Worm (Caenorhabditis elegans) whole organism, mixed stage, embryonic: Measurements from ENCODE around the gene gex-3.

Experiments
- M03D4.4 ChIP-seq: sonication (generic microtip); optimal IDR thresholded peaks from 2 replicates; lab custom pipeline; 2017; ENCODE audit warnings: mild to moderate bottlenecking, missing genetic modification characterization, missing compliant biosample characterization
- bed-3 ChIP-seq: fragments of 200-800 bp; sonication (Bioruptor generic); optimal IDR thresholded peaks from 3 replicates; lab custom pipeline; 2018; ENCODE audit warnings: mild to moderate bottlenecking, missing genetic modification characterization, moderate library complexity, missing compliant biosample characterization
- blmp-1 ChIP-seq: fragments of 150-350 bp; optimal IDR thresholded peaks from 2 replicates; lab custom pipeline; 2014; ENCODE audit warnings: missing biosample characterization, missing genetic modification characterization
- ceh-39 ChIP-seq: fragments of 150-350 bp; optimal IDR thresholded peaks from 2 replicates; lab custom pipeline; 2014; ENCODE audit warnings: missing biosample characterization, missing genetic modification characterization
- ceh-43 ChIP-seq: fragments of 200-800 bp; sonication (Bioruptor generic); optimal IDR thresholded peaks from 2 replicates; lab custom pipeline; 2018; ENCODE audit warnings: mild to moderate bottlenecking, missing genetic modification characterization, moderate library complexity, missing compliant biosample characterization
- ceh-83 ChIP-seq: fragments of 200-800 bp; sonication (Bioruptor generic); optimal IDR thresholded peaks from 2 replicates; lab custom pipeline; 2018; ENCODE audit warnings: mild to moderate bottlenecking, missing genetic modification characterization, missing compliant biosample characterization
- ces-1 ChIP-seq: fragments of 150-350 bp; optimal IDR thresholded peaks from 2 replicates; lab custom pipeline; 2014; ENCODE audit warnings: missing biosample characterization, missing genetic modification reagents, missing genetic modification characterization
- cnd-1 ChIP-seq: fragments of 200-800 bp; sonication (Bioruptor generic); optimal IDR thresholded peaks from 2 replicates; lab custom pipeline; 2018; ENCODE audit warnings: mild to moderate bottlenecking, missing genetic modification characterization, missing compliant biosample characterization
- drap-1 ChIP-seq: fragments of 200-800 bp; sonication (Bioruptor generic); optimal IDR thresholded peaks from 3 replicates; lab custom pipeline; 2018; ENCODE audit warnings: mild to moderate bottlenecking, missing genetic modification characterization, missing compliant biosample characterization
- elt-1 ChIP-seq: sonication (generic microtip); optimal IDR thresholded peaks from 2 replicates; lab custom pipeline; 2017; ENCODE audit warnings: missing genetic modification characterization, mild to moderate bottlenecking, missing compliant biosample characterization, antibody characterized with exemption, moderate library complexity, borderline replicate concordance; ENCODE audit not compliant: insufficient read depth
- elt-3 ChIP-seq: fragments of 150-350 bp; optimal IDR thresholded peaks from 2 replicates; lab custom pipeline; 2014; ENCODE audit warnings: missing biosample characterization, missing genetic modification characterization
- flh-1 ChIP-seq: fragments of 200-800 bp; sonication (Bioruptor generic); optimal IDR thresholded peaks from 2 replicates; lab custom pipeline; 2018; ENCODE audit warnings: mild to moderate bottlenecking, missing genetic modification characterization, moderate library complexity, missing compliant biosample characterization
- ham-2 ChIP-seq: fragments of 200-800 bp; sonication (Bioruptor generic); optimal IDR thresholded peaks from 2 replicates; lab custom pipeline; 2018; ENCODE audit warnings: mild to moderate bottlenecking, missing genetic modification characterization, missing compliant biosample characterization
- hlh-1 ChIP-seq: fragments of 150-350 bp; optimal IDR thresholded peaks from 2 replicates; lab custom pipeline; 2014; ENCODE audit warnings: missing biosample characterization, missing genetic modification reagents, missing genetic modification characterization
- lin-13 ChIP-seq: fragments of 150-350 bp; optimal IDR thresholded peaks from 2 replicates; lab custom pipeline; 2014; ENCODE audit warnings: missing biosample characterization, missing genetic modification characterization
- lin-32 ChIP-seq: fragments of 200-800 bp; sonication (Bioruptor generic); optimal IDR thresholded peaks from 2 replicates; lab custom pipeline; 2018; ENCODE audit warnings: mild to moderate bottlenecking, missing genetic modification characterization, missing compliant biosample characterization
- lsy-2 ChIP-seq: fragments of 150-350 bp; optimal IDR thresholded peaks from 2 replicates; lab custom pipeline; 2014; ENCODE audit warnings: missing biosample characterization, missing genetic modification characterization
- mab-5 ChIP-seq: fragments of 150-350 bp; optimal IDR thresholded peaks from 2 replicates; lab custom pipeline; 2014; ENCODE audit warnings: missing biosample characterization, missing genetic modification characterization
- mep-1 ChIP-seq: fragments of 150-350 bp; optimal IDR thresholded peaks from 2 replicates; lab custom pipeline; 2017; ENCODE audit warnings: missing biosample characterization, missing genetic modification reagents, missing genetic modification characterization, inconsistent platforms
- mls-2 ChIP-seq: sonication (generic microtip); optimal IDR thresholded peaks from 2 replicates; lab custom pipeline; 2016; ENCODE audit warnings: mild to moderate bottlenecking, missing genetic modification characterization, moderate library complexity, missing compliant biosample characterization
- nhr-12 ChIP-seq: fragments of 150-350 bp; optimal IDR thresholded peaks from 2 replicates; lab custom pipeline; 2014; ENCODE audit warnings: missing biosample characterization, missing genetic modification characterization
- nhr-2 ChIP-seq: fragments of 150-350 bp; optimal IDR thresholded peaks from 2 replicates; lab custom pipeline; 2014; ENCODE audit warnings: missing biosample characterization, missing genetic modification characterization
- nhr-237 ChIP-seq: fragments of 150-350 bp; optimal IDR thresholded peaks from 2 replicates; lab custom pipeline; 2014; ENCODE audit warnings: missing biosample characterization, missing genetic modification characterization
- nhr-28 ChIP-seq: fragments of 150-350 bp; optimal IDR thresholded peaks from 2 replicates; lab custom pipeline; 2014; ENCODE audit warnings: missing biosample characterization, missing genetic modification characterization
- nhr-76 ChIP-seq: sonication (generic microtip); optimal IDR thresholded peaks from 2 replicates; lab custom pipeline; 2017; ENCODE audit warnings: missing biosample characterization, missing genetic modification characterization
- pha-4 ChIP-seq: fragments of 150-350 bp; optimal IDR thresholded peaks from 2 replicates; lab custom pipeline; 2018; ENCODE audit warnings: missing biosample characterization, missing genetic modification reagents, missing genetic modification characterization
- sem-2 ChIP-seq: fragments of 200-800 bp; sonication (Bioruptor generic); optimal IDR thresholded peaks from 2 replicates; lab custom pipeline; 2018; ENCODE audit warnings: mild to moderate bottlenecking, missing genetic modification characterization, missing compliant biosample characterization
- snpc-4 ChIP-seq: fragments of 150-350 bp; optimal IDR thresholded peaks from 2 replicates; lab custom pipeline; 2014; ENCODE audit warnings: missing biosample characterization, missing genetic modification characterization
- sptf-1 ChIP-seq: sonication (generic microtip); optimal IDR thresholded peaks from 2 replicates; lab custom pipeline; 2017; ENCODE audit warnings: mild to moderate bottlenecking, missing genetic modification characterization, moderate library complexity, missing compliant biosample characterization
- tbx-8 ChIP-seq: fragments of 200-800 bp; sonication (Bioruptor generic); optimal IDR thresholded peaks from 2 replicates; lab custom pipeline; 2018; ENCODE audit warnings: mild to moderate bottlenecking, missing genetic modification characterization, moderate library complexity, missing compliant biosample characterization
- unc-120 ChIP-seq: sonication (generic microtip); optimal IDR thresholded peaks from 2 replicates; lab custom pipeline; 2017; ENCODE audit warnings: missing genetic modification characterization, missing compliant biosample characterization; ENCODE audit not compliant: poor library complexity, severe bottlenecking
- unc-39 ChIP-seq: fragments of 150-350 bp; optimal IDR thresholded peaks from 2 replicates; lab custom pipeline; 2014; ENCODE audit warnings: missing biosample characterization, missing genetic modification characterization
- unc-62 ChIP-seq: fragments of 150-350 bp; optimal IDR thresholded peaks from 2 replicates; lab custom pipeline; 2014; ENCODE audit warnings: missing biosample characterization, missing genetic modification reagents, missing genetic modification characterization
- zip-8 ChIP-seq: fragments of 150-350 bp; optimal IDR thresholded peaks from 2 replicates; lab custom pipeline; 2014; ENCODE audit warnings: missing biosample characterization, missing genetic modification characterization
- ztf-11 ChIP-seq: fragments of 150-350 bp; optimal IDR thresholded peaks from 2 replicates; lab custom pipeline; 2014; ENCODE audit warnings: missing biosample characterization, missing genetic modification characterization

Gene gex-3

ce11 chrIV:12371879-12372278, 32.4 kb upstream of the gex-3 start, which contains the start of gene wdr-46:
Gene wdr-46 (plus strand): TSS chrIV:12372253.
- TF ChIP-seq pha-4 (tag; lab: Kevin White, UChicago) (peak; percentile 36), ces-1 (GFP tag; lab: Kevin White, UChicago) (peak; percentile 86), nhr-76 (tag; lab: Kevin White, UChicago) (no peak), nhr-237 (tag; lab: Kevin White, UChicago) (peak; percentile 58), lsy-2 (tag; lab: Kevin White, UChicago) (peak; percentile 99), sem-2 (GFP tag; lab: Kevin White, UChicago) (no peak), mls-2 (tag; lab: Kevin White, UChicago) (no peak), ztf-11 (tag; lab: Kevin White, UChicago) (no peak), bed-3 (GFP tag; lab: Kevin White, UChicago) (no peak), zip-8 (tag; lab: Kevin White, UChicago) (no peak), nhr-12 (no peak), elt-1 (tag; lab: Kevin White, UChicago) (no peak), hlh-1 (tag; lab: Kevin White, UChicago) (no peak), unc-39 (tag; lab: Kevin White, UChicago) (no peak), drap-1 (GFP tag; lab: Kevin White, UChicago) (no peak), nhr-28 (tag; lab: Kevin White, UChicago) (no peak), unc-120 (tag; lab: Kevin White, UChicago) (no peak), lin-13 (tag; lab: Kevin White, UChicago) (peak; percentile 40), ceh-83 (GFP tag; lab: Kevin White, UChicago) (peak; percentile 42), elt-3 (tag; lab: Kevin White, UChicago) (no peak), snpc-4 (no peak), ceh-43 (GFP tag; lab: Kevin White, UChicago) (peak; percentile 31), unc-62 (GFP tag; lab: Kevin White, UChicago) (peak; percentile 29), lin-32 (GFP tag; lab: Kevin White, UChicago) (no peak), nhr-2 (tag; lab: Kevin White, UChicago) (peak; percentile 19), flh-1 (no peak), ceh-39 (peak; percentile 8), sptf-1 (tag; lab: Kevin White, UChicago) (peak; percentile 53), mab-5 (tag; lab: Kevin White, UChicago) (no peak), cnd-1 (tag; lab: Kevin White, UChicago) (peak; percentile 25), blmp-1 (no peak), mep-1 (peak; percentile 82), M03D4.4 (tag; lab: Kevin White, UChicago) (peak; percentile 10), tbx-8 (GFP tag; lab: Kevin White, UChicago) (no peak), ham-2 (no peak)

- TF ChIP-seq bed-3 (GFP tag; lab: Kevin White, UChicago) (no peak), mls-2 (tag; lab: Kevin White, UChicago) (no peak), ceh-39 (peak; percentile 36), nhr-2 (tag; lab: Kevin White, UChicago) (peak; percentile 80), ceh-43 (GFP tag; lab: Kevin White, UChicago) (no peak), nhr-76 (tag; lab: Kevin White, UChicago) (no peak), M03D4.4 (tag; lab: Kevin White, UChicago) (no peak), tbx-8 (GFP tag; lab: Kevin White, UChicago) (no peak), ces-1 (GFP tag; lab: Kevin White, UChicago) (no peak), hlh-1 (tag; lab: Kevin White, UChicago) (no peak)
Measured at ce11 chrIV:12376021-12376420, 28.2 kb upstream of the gex-3 start, which contains the start of gene atz-1. Gene atz-1 (minus strand): TSS chrIV:12376121.

ce11 chrIV:12378919-12379318, 25.3 kb upstream of the gex-3 start:
- TF ChIP-seq unc-62 (GFP tag; lab: Kevin White, UChicago) (no peak), tbx-8 (GFP tag; lab: Kevin White, UChicago) (no peak), sem-2 (GFP tag; lab: Kevin White, UChicago) (no peak), ztf-11 (tag; lab: Kevin White, UChicago) (no peak), nhr-237 (tag; lab: Kevin White, UChicago) (no peak), drap-1 (GFP tag; lab: Kevin White, UChicago) (no peak), unc-39 (tag; lab: Kevin White, UChicago) (no peak), elt-1 (tag; lab: Kevin White, UChicago) (no peak), elt-3 (tag; lab: Kevin White, UChicago) (no peak), ces-1 (GFP tag; lab: Kevin White, UChicago) (no peak), mls-2 (tag; lab: Kevin White, UChicago) (no peak), nhr-12 (no peak), mab-5 (tag; lab: Kevin White, UChicago) (no peak), unc-120 (tag; lab: Kevin White, UChicago) (no peak), sptf-1 (tag; lab: Kevin White, UChicago) (no peak), flh-1 (no peak), lin-32 (GFP tag; lab: Kevin White, UChicago) (no peak), pha-4 (tag; lab: Kevin White, UChicago) (no peak)
